Worm (Caenorhabditis elegans): ENCODE data around the gene W02B3.3.

DNA sequence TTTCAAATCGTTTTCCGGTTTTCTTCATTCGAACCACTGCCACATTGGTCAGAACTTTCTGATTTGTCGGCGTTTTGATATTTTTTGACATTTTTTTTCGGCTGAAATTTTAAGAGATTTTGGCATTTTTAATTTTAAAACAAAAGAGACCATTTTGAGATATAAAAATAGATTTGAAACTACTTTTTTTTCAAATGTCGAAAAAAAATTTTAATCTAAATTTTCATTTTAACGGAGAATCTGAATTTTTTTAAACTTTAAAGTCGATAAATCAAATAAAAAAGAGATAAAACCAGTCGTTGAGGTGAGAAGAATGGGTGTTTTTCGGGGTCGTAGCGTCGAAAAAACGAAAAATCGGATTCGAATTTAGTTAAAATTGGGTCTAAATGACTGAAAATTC lies 29.9 kb downstream of the W02B3.3 start, which contains the start of gene sbds-1:
- TF ChIP-seq flt-1 (GFP tag; IDR thresholded peaks at IDR 0.05) (no peak), ztf-29 (GFP tag; IDR thresholded peaks at IDR 0.05) (no peak), ref-1 (GFP tag; conservative IDR thresholded peaks at IDR 0.05) (no peak), med-1 (GFP tag; optimal IDR thresholded peaks at IDR 0.05; ENCODE audit: insufficient read depth) (no peak), tab-1 (GFP tag; IDR thresholded peaks at IDR 0.05) (no peak), cog-1 (tag; optimal IDR thresholded peaks at IDR 0.05) (no peak), ztf-23 (GFP tag; IDR thresholded peaks at IDR 0.05) (no peak), T22C8.4 (GFP tag; IDR thresholded peaks at IDR 0.05) (no peak)

Measured in whole organism, midembryonic.